Fruit fly (Drosophila melanogaster) whole organism, embryonic: ENCODE measurements around the gene Zn72D.
A peak's percentile ranks its signal among the peaks of the same experiment; 100 is the strongest.

Experiments used
- Asciz ChIP-seq: fragments of 200-800 bp; sonication (Bioruptor generic); optimal IDR thresholded peaks from 2 replicates; lab custom pipeline; 2017; ENCODE audit warnings: missing biosample characterization, mild to moderate bottlenecking, missing genetic modification characterization, missing genetic modification reagents
- CG10209 ChIP-seq: fragments of 200-800 bp; sonication (Bioruptor generic); optimal IDR thresholded peaks from 3 replicates; lab custom pipeline; 2017; ENCODE audit warnings: missing biosample characterization, mild to moderate bottlenecking, missing genetic modification characterization, missing genetic modification reagents
- CG11504 ChIP-seq: fragments of 200-800 bp; sonication (Bioruptor generic); optimal IDR thresholded peaks from 3 replicates; lab custom pipeline; 2019; ENCODE audit warnings: missing biosample characterization, mild to moderate bottlenecking, missing genetic modification characterization, moderate library complexity
- CG12659 ChIP-seq: fragments of 200-800 bp; sonication (Bioruptor generic); optimal IDR thresholded peaks from 3 replicates; lab custom pipeline; 2017; ENCODE audit warnings: mild to moderate bottlenecking, missing biosample characterization, missing genetic modification reagents, missing genetic modification characterization
- CG13775 ChIP-seq: fragments of 200-800 bp; sonication (Bioruptor generic); optimal IDR thresholded peaks from 3 replicates; lab custom pipeline; 2017; ENCODE audit warnings: missing biosample characterization, mild to moderate bottlenecking, missing genetic modification characterization
- CG16863 ChIP-seq: fragments of 200-800 bp; sonication (Bioruptor generic); optimal IDR thresholded peaks from 3 replicates; lab custom pipeline; 2016; ENCODE audit warnings: missing biosample characterization, missing genetic modification characterization
- CG2120 ChIP-seq: fragments of 200-800 bp; sonication (Bioruptor generic); optimal IDR thresholded peaks from 3 replicates; lab custom pipeline; 2016; ENCODE audit warnings: missing biosample characterization, missing genetic modification characterization
- CG2199 ChIP-seq: fragments of 200-800 bp; sonication (Bioruptor generic); IDR thresholded peaks from 3 replicates; pipeline ENCODE4 v1.3.6; 2022; ENCODE audit warnings: missing biosample characterization, missing genetic modification characterization
- CG2889 ChIP-seq: fragments of 200-800 bp; sonication (Bioruptor generic); IDR thresholded peaks from 3 replicates; pipeline ENCODE4 v1.3.6; 2022; ENCODE audit warnings: missing biosample characterization, missing genetic modification characterization
- CG30403 ChIP-seq: fragments of 200-800 bp; sonication (Bioruptor generic); optimal IDR thresholded peaks from 3 replicates; lab custom pipeline; 2016; ENCODE audit warnings: missing biosample characterization, missing genetic modification characterization
- CG31388 ChIP-seq: fragments of 200-800 bp; sonication (Bioruptor generic); optimal IDR thresholded peaks from 2 replicates; lab custom pipeline; 2016; ENCODE audit warnings: missing biosample characterization, missing genetic modification characterization
- CG6765 ChIP-seq: fragments of 200-800 bp; sonication (Bioruptor generic); optimal IDR thresholded peaks from 3 replicates; lab custom pipeline; 2017; ENCODE audit warnings: missing biosample characterization, mild to moderate bottlenecking, missing genetic modification characterization
- CG8944 ChIP-seq: fragments of 200-800 bp; sonication (Bioruptor generic); optimal IDR thresholded peaks from 3 replicates; lab custom pipeline; 2016; ENCODE audit warnings: missing biosample characterization, missing genetic modification characterization
- CoRest ChIP-seq: fragments of 200-800 bp; sonication (Bioruptor generic); optimal IDR thresholded peaks from 3 replicates; lab custom pipeline; 2018; ENCODE audit warnings: missing biosample characterization, mild to moderate bottlenecking, missing genetic modification characterization, moderate library complexity
- D19B ChIP-seq: fragments of 200-800 bp; sonication (Bioruptor generic); optimal IDR thresholded peaks from 2 replicates; lab custom pipeline; 2017; ENCODE audit warnings: missing biosample characterization, mild to moderate bottlenecking, missing genetic modification characterization
- Deaf1 ChIP-seq: fragments of 200-800 bp; optimal IDR thresholded peaks from 3 replicates; lab custom pipeline; 2019; ENCODE audit warnings: missing biosample characterization, mild to moderate bottlenecking, missing genetic modification characterization, moderate library complexity
- Ets65A ChIP-seq: fragments of 200-800 bp; sonication (Bioruptor generic); peaks from one replicate; lab custom pipeline; 2016; ENCODE audit warnings: missing biosample characterization, missing genetic modification characterization
- HLH54F ChIP-seq: fragments of 200-800 bp; sonication (Bioruptor generic); optimal IDR thresholded peaks from 3 replicates; lab custom pipeline; 2016; ENCODE audit warnings: missing biosample characterization, missing genetic modification characterization
- Hsf ChIP-seq: fragments of 200-800 bp; sonication (Bioruptor generic); optimal IDR thresholded peaks from 3 replicates; lab custom pipeline; 2016; ENCODE audit warnings: missing biosample characterization, missing genetic modification characterization
- Oli ChIP-seq: fragments of 200-800 bp; sonication (Bioruptor generic); optimal IDR thresholded peaks from 2 replicates; lab custom pipeline; 2018; ENCODE audit warnings: missing biosample characterization, mild to moderate bottlenecking, missing genetic modification characterization, moderate library complexity
- Trl ChIP-seq, 3 experiments: fragments of >200 bp in 2 of 3; fragments of 200-800 bp in 1 of 3; sonication (Bioruptor generic) in 1 of 3; optimal IDR thresholded peaks; 2 replicates in 1 of 3; 3 replicates in 2 of 3; lab custom pipeline; 2016 to 2017; ENCODE audit warnings: missing biosample characterization in 1 of 3, missing genetic modification characterization in 1 of 3
- Usf ChIP-seq: fragments of 200-800 bp; sonication (Bioruptor generic); optimal IDR thresholded peaks from 2 replicates; lab custom pipeline; 2017; ENCODE audit warnings: missing genotype, missing biosample characterization, missing genetic modification characterization
- caup ChIP-seq: fragments of 200-800 bp; sonication (Bioruptor generic); optimal IDR thresholded peaks from 3 replicates; lab custom pipeline; 2017; ENCODE audit warnings: missing biosample characterization, mild to moderate bottlenecking, missing genetic modification characterization, moderate library complexity; ENCODE audit not compliant: severe bottlenecking
- dati ChIP-seq: fragments of 200-800 bp; sonication (Bioruptor generic); IDR thresholded peaks from 2 replicates; pipeline ENCODE4 v1.3.6; 2022; ENCODE audit warnings: missing biosample characterization, missing genetic modification characterization
- dimm ChIP-seq: fragments of 200-800 bp; sonication (Bioruptor generic); IDR thresholded peaks from 2 replicates; pipeline ENCODE4 v1.3.6; 2022; ENCODE audit warnings: missing biosample characterization, missing genetic modification characterization
- dmrt11E ChIP-seq: fragments of 200-800 bp; sonication (Bioruptor generic); optimal IDR thresholded peaks from 3 replicates; lab custom pipeline; 2018; ENCODE audit warnings: missing biosample characterization, mild to moderate bottlenecking, missing genetic modification characterization, moderate library complexity
- dmrt99B ChIP-seq: fragments of 200-800 bp; sonication (Bioruptor generic); optimal IDR thresholded peaks from 2 replicates; lab custom pipeline; 2018; ENCODE audit warnings: missing biosample characterization, mild to moderate bottlenecking, missing genetic modification characterization, moderate library complexity
- dpn ChIP-seq, 2 experiments: fragments of 200-800 bp; sonication (Bioruptor generic); optimal IDR thresholded peaks; 3 replicates each; lab custom pipeline; 2016; ENCODE audit warnings: missing biosample characterization in 2 of 2, missing genetic modification characterization in 2 of 2
- ewg ChIP-seq: fragments of 200-800 bp; sonication (Bioruptor generic); optimal IDR thresholded peaks from 3 replicates; lab custom pipeline; 2017; ENCODE audit warnings: mild to moderate bottlenecking, missing biosample characterization, missing genetic modification reagents, missing genetic modification characterization
- fd96Cb ChIP-seq: fragments of 200-800 bp; sonication (Bioruptor generic); optimal IDR thresholded peaks from 2 replicates; lab custom pipeline; 2018; ENCODE audit warnings: missing biosample characterization, mild to moderate bottlenecking, missing genetic modification characterization, moderate library complexity
- ftz-f1 ChIP-seq: fragments of 200-800 bp; sonication (Bioruptor generic); optimal IDR thresholded peaks from 2 replicates; lab custom pipeline; 2016; ENCODE audit warnings: missing biosample characterization, missing genetic modification characterization
- fu2 ChIP-seq: fragments of 200-800 bp; sonication (Bioruptor generic); optimal IDR thresholded peaks from 2 replicates; lab custom pipeline; 2016; ENCODE audit warnings: missing biosample characterization, missing genetic modification characterization
- gro ChIP-seq: fragments of 200-800 bp; sonication (Bioruptor generic); optimal IDR thresholded peaks from 2 replicates; lab custom pipeline; 2016; ENCODE audit warnings: missing biosample characterization, missing genetic modification characterization
- gsb ChIP-seq: fragments of 200-800 bp; sonication (Bioruptor generic); IDR thresholded peaks from 2 replicates; pipeline ENCODE4 v1.3.6; 2022; ENCODE audit warnings: missing biosample characterization, missing genetic modification characterization
- lmd ChIP-seq: fragments of 200-800 bp; sonication (Bioruptor generic); IDR thresholded peaks from 2 replicates; pipeline ENCODE4 v1.3.6; 2022; ENCODE audit warnings: missing biosample characterization, missing genetic modification characterization
- maf-S ChIP-seq: fragments of 200-800 bp; sonication (Bioruptor generic); optimal IDR thresholded peaks from 2 replicates; lab custom pipeline; 2016; ENCODE audit warnings: missing biosample characterization, missing genetic modification characterization
- mirr ChIP-seq: fragments of 200-800 bp; sonication (Bioruptor generic); optimal IDR thresholded peaks from 3 replicates; lab custom pipeline; 2018; ENCODE audit warnings: missing biosample characterization, mild to moderate bottlenecking, missing genetic modification characterization
- org-1 ChIP-seq: fragments of 200-800 bp; sonication (Bioruptor generic); optimal IDR thresholded peaks from 2 replicates; lab custom pipeline; 2017; ENCODE audit warnings: missing biosample characterization, missing genetic modification characterization
- sd ChIP-seq: fragments of 200-800 bp; sonication (Bioruptor generic); optimal IDR thresholded peaks from 3 replicates; lab custom pipeline; 2018; ENCODE audit warnings: missing biosample characterization, mild to moderate bottlenecking, missing genetic modification characterization, moderate library complexity
- slbo ChIP-seq: fragments of 200-800 bp; sonication (Bioruptor generic); IDR thresholded peaks from 2 replicates; pipeline ENCODE4 v1.3.6; 2022; ENCODE audit warnings: missing biosample characterization, missing genetic modification characterization
- stc ChIP-seq: fragments of 200-800 bp; sonication (Bioruptor generic); IDR thresholded peaks from 2 replicates; pipeline ENCODE4 v1.3.6; 2022; ENCODE audit warnings: missing biosample characterization, missing genetic modification characterization
- z ChIP-seq: fragments of 200-800 bp; sonication (Bioruptor generic); IDR thresholded peaks from 3 replicates; pipeline ENCODE4 v1.3.6; 2022; ENCODE audit warnings: missing biosample characterization, missing genetic modification characterization

The Zn72D gene

dm6 chr3L:16149418-16150160 is 37.2 kb upstream of the Zn72D start (continued):
- TF ChIP-seq fu2 (GFP tag; lab: Kevin White, UChicago) (peak; percentile 32), gro (GFP tag; lab: Kevin White, UChicago) (no peak), ewg (GFP tag; lab: Kevin White, UChicago) (no peak), Deaf1 (peak; percentile 50), CG10209 (GFP tag; lab: Kevin White, UChicago) (peak; percentile 21), HLH54F (GFP tag; lab: Kevin White, UChicago) (peak; percentile 6), sd (tag; lab: Kevin White, UChicago) (peak; percentile 28), stc (no peak), ftz-f1 (GFP tag; lab: Kevin White, UChicago) (peak; percentile 30), CG30403 (GFP tag; lab: Kevin White, UChicago) (peak; percentile 46), Oli (tag; lab: Kevin White, UChicago) (peak; percentile 34), Asciz (GFP tag; lab: Kevin White, UChicago) (no peak), CG11504 (tag; lab: Kevin White, UChicago) (peak; percentile 44), D19B (GFP tag; lab: Kevin White, UChicago) (peak; percentile 98), fd96Cb (tag; lab: Kevin White, UChicago) (peak; percentile 10), dati (no peak), caup (GFP tag; lab: Kevin White, UChicago) (peak; percentile 11), maf-S (GFP tag; lab: Kevin White, UChicago) (no peak), CG6765 (peak; percentile 21), slbo (GFP tag; lab: Robert Waterston, UW) (0 out of 2 replicates have a peak, but pooled peaks have one; percentile 24), dmrt99B (peak; percentile 54), z (GFP tag; lab: Robert Waterston, UW) (no peak), CG2120 (GFP tag; lab: Kevin White, UChicago) (peak; percentile 58), dpn (GFP tag; optimal IDR thresholded peaks at IDR 0.05; lab: Kevin White, UChicago) (peak; percentile 8 to 35), Hsf (peak; percentile 31), CoRest (peak; percentile 30), gsb (0 out of 2 replicates have a peak, but pooled peaks have one; percentile 11), CG2889 (GFP tag; lab: Robert Waterston, UW) (no peak), CG16863 (GFP tag; lab: Kevin White, UChicago) (peak; percentile 24), mirr (peak; percentile 90), Ets65A (GFP tag; lab: Kevin White, UChicago) (peak; percentile 72), CG31388 (no peak), dmrt11E (tag; lab: Kevin White, UChicago) (no peak), Usf (GFP tag; lab: Kevin White, UChicago) (no peak), CG8944 (GFP tag; lab: Kevin White, UChicago) (peak; percentile 32), org-1 (GFP tag; lab: Kevin White, UChicago) (peak; percentile 33), dimm (GFP tag; lab: Robert Waterston, UW) (no peak), lmd (GFP tag; lab: Robert Waterston, UW) (peak; percentile 17; the same call in 1 of the 2 replicates), CG2199 (GFP tag; lab: Robert Waterston, UW) (peak; percentile 68; the same call in 1 of the 3 replicates), CG12659 (GFP tag; lab: Kevin White, UChicago) (peak; percentile 15), Trl (optimal IDR thresholded peaks at IDR 0.05; lab: Kevin White, UChicago) (no peak), Trl (GFP tag; optimal IDR thresholded peaks at IDR 0.05; lab: Kevin White, UChicago) (peak; percentile 3), CG13775 (peak; percentile 46)
